Fruit fly (Drosophila melanogaster): ENCODE data around the gene Syx7.
A peak's percentile ranks its signal among the peaks of the same experiment; 100 is the strongest.

The Syx7 gene

dm6 chr3L:21479636-21480035 lies 34.0 kb downstream of the Syx7 start (continued):
- TF ChIP-seq Stat92E (GFP tag; optimal IDR thresholded peaks at IDR 0.05): no peak
- peak; percentile 20 for TF ChIP-seq pfk (GFP tag; optimal IDR thresholded peaks at IDR 0.05)
- no peak for TF ChIP-seq vfl (GFP tag; optimal IDR thresholded peaks at IDR 0.05)
- TF ChIP-seq pros (GFP tag; optimal IDR thresholded peaks at IDR 0.05): no peak
- TF ChIP-seq NfI (GFP tag; optimal IDR thresholded peaks at IDR 0.05): peak; percentile 64
- peak; percentile 1 for TF ChIP-seq Side (GFP tag; optimal IDR thresholded peaks at IDR 0.05)
- TF ChIP-seq Dbx (GFP tag; IDR thresholded peaks at IDR 0.05): no peak
- no peak for TF ChIP-seq CG11085 (GFP tag; IDR thresholded peaks at IDR 0.05)
- no peak for TF ChIP-seq lbe (GFP tag; optimal IDR thresholded peaks at IDR 0.05)
- no peak for TF ChIP-seq sd (tag; optimal IDR thresholded peaks at IDR 0.05)
- TF ChIP-seq Mes4 (GFP tag; optimal IDR thresholded peaks at IDR 0.05): peak; percentile 57
- no peak for TF ChIP-seq hbn (GFP tag; IDR thresholded peaks at IDR 0.05; ENCODE audit: partially characterized antibody)
- TF ChIP-seq CG10209 (GFP tag; optimal IDR thresholded peaks at IDR 0.05): no peak
- TF ChIP-seq tna (GFP tag; IDR thresholded peaks at IDR 0.05; ENCODE audit: partially characterized antibody): no peak
- TF ChIP-seq en (GFP tag; optimal IDR thresholded peaks at IDR 0.05): no peak
- TF ChIP-seq br (optimal IDR thresholded peaks at IDR 0.05): no peak
- TF ChIP-seq lov (optimal IDR thresholded peaks at IDR 0.05): no peak
- TF ChIP-seq lov (GFP tag; IDR thresholded peaks at IDR 0.05): peak; percentile 79; the same call in 1 of the 3 replicates
- peak; percentile 68; the same call in 1 of the 2 replicates for TF ChIP-seq CG32767 (GFP tag; IDR thresholded peaks at IDR 0.05)
- TF ChIP-seq CG33213 (GFP tag; optimal IDR thresholded peaks at IDR 0.05): no peak
- TF ChIP-seq Ets65A (GFP tag): peak; percentile 23
- peak; percentile 31 for TF ChIP-seq unpg (GFP tag; optimal IDR thresholded peaks at IDR 0.05)
- peak; percentile 48 for TF ChIP-seq CG11723 (GFP tag; optimal IDR thresholded peaks at IDR 0.05)
- TF ChIP-seq run (tag; optimal IDR thresholded peaks at IDR 0.05): no peak
- no peak for TF ChIP-seq CG7372 (GFP tag; IDR thresholded peaks at IDR 0.05)
- no peak for TF ChIP-seq CG8359 (GFP tag; optimal IDR thresholded peaks at IDR 0.05; ENCODE audit: borderline replicate concordance)
- TF ChIP-seq NC2α (GFP tag; optimal IDR thresholded peaks at IDR 0.05): no peak
- TF ChIP-seq CG7271 (tag; optimal IDR thresholded peaks at IDR 0.05): peak; percentile 35
- no peak for TF ChIP-seq CG14441 (GFP tag; IDR thresholded peaks at IDR 0.05)
- TF ChIP-seq CG14050 (GFP tag; IDR thresholded peaks at IDR 0.05): peak; percentile 16; the same call in 1 of the 3 replicates
- TF ChIP-seq gfzf (GFP tag; optimal IDR thresholded peaks at IDR 0.05): no peak
- TF ChIP-seq CG42726 (GFP tag; IDR thresholded peaks at IDR 0.05; ENCODE audit: partially characterized antibody): 0 out of 2 replicates have a peak, but pooled peaks have one; percentile 6
- no peak for TF ChIP-seq CG15011 (GFP tag; optimal IDR thresholded peaks at IDR 0.05)
- no peak for TF ChIP-seq grau (tag; optimal IDR thresholded peaks at IDR 0.05)
- no peak for TF ChIP-seq CG10267 (tag; optimal IDR thresholded peaks at IDR 0.05)
- no peak for TF ChIP-seq CkIIα-i1 (GFP tag; IDR thresholded peaks at IDR 0.05)
- no peak for TF ChIP-seq CG10274 (GFP tag; optimal IDR thresholded peaks at IDR 0.05)
- peak; percentile 68 for TF ChIP-seq MTF-1 (GFP tag; optimal IDR thresholded peaks at IDR 0.05; ENCODE audit: borderline replicate concordance)
- TF ChIP-seq CG18599 (GFP tag; optimal IDR thresholded peaks at IDR 0.05): no peak
- peak; percentile 57; the same call in 2 of the 3 replicates for TF ChIP-seq CG6175 (GFP tag; IDR thresholded peaks at IDR 0.05)
- TF ChIP-seq Gug (GFP tag; IDR thresholded peaks at IDR 0.05): no peak
- TF ChIP-seq cwo (GFP tag; optimal IDR thresholded peaks at IDR 0.05): no peak
- TF ChIP-seq p53 (GFP tag; optimal IDR thresholded peaks at IDR 0.05): no peak
- TF ChIP-seq emc (GFP tag; optimal IDR thresholded peaks at IDR 0.05): no peak
- no peak for TF ChIP-seq Hsf (GFP tag; optimal IDR thresholded peaks at IDR 0.05)
- 0 out of 3 replicates have a peak, but pooled peaks have one; percentile 11 for TF ChIP-seq Mrtf (GFP tag; IDR thresholded peaks at IDR 0.05)
- no peak for TF ChIP-seq HLH54F (GFP tag; optimal IDR thresholded peaks at IDR 0.05)
- peak; percentile 68; the same call in 2 of the 3 replicates for TF ChIP-seq gce (GFP tag; IDR thresholded peaks at IDR 0.05)
- TF ChIP-seq lab (GFP tag; optimal IDR thresholded peaks at IDR 0.05): peak; percentile 63
- no peak for TF ChIP-seq fd102C (GFP tag; optimal IDR thresholded peaks at IDR 0.05)
- TF ChIP-seq gro (GFP tag; optimal IDR thresholded peaks at IDR 0.05): no peak
